Fruit fly (Drosophila melanogaster) whole organism, embryonic: ENCODE data around the gene CG31542.

Experiments
- Aef1 ChIP-seq: fragments of 200-800 bp; sonication (Bioruptor generic); IDR thresholded peaks from 3 replicates; pipeline ENCODE4 v1.3.6; 2022; ENCODE audit warnings: missing biosample characterization, missing genetic modification characterization
- Atf6 ChIP-seq: fragments of 200-800 bp; sonication (Bioruptor generic); IDR thresholded peaks from 2 replicates; pipeline ENCODE4 v1.3.6; 2022; ENCODE audit warnings: missing biosample characterization, missing genetic modification characterization
- CG10147 ChIP-seq: fragments of 200-800 bp; sonication (Bioruptor generic); optimal IDR thresholded peaks from 2 replicates; lab custom pipeline; 2019; ENCODE audit warnings: missing biosample characterization, mild to moderate bottlenecking, missing genetic modification characterization, moderate library complexity
- CG13123 ChIP-seq: fragments of 200-800 bp; sonication (Bioruptor generic); optimal IDR thresholded peaks from 2 replicates; lab custom pipeline; 2016; ENCODE audit warnings: missing biosample characterization, missing genetic modification characterization
- CG17328 ChIP-seq: fragments of 200-800 bp; sonication (Bioruptor generic); IDR thresholded peaks from 2 replicates; pipeline ENCODE4 v1.3.6; 2022; ENCODE audit warnings: missing biosample characterization, missing genetic modification characterization
- CG1792 ChIP-seq: fragments of 200-800 bp; sonication (Bioruptor generic); optimal IDR thresholded peaks from 2 replicates; lab custom pipeline; 2016; ENCODE audit warnings: missing biosample characterization, missing genetic modification characterization
- CG1832 ChIP-seq: fragments of 200-800 bp; sonication (Bioruptor generic); optimal IDR thresholded peaks from 2 replicates; lab custom pipeline; 2017; ENCODE audit warnings: missing biosample characterization, mild to moderate bottlenecking, missing genetic modification characterization, inconsistent platforms
- CG18619 ChIP-seq: fragments of 200-800 bp; sonication (Bioruptor generic); optimal IDR thresholded peaks from 3 replicates; lab custom pipeline; 2017; ENCODE audit warnings: missing biosample characterization, mild to moderate bottlenecking, missing genetic modification characterization
- CG31365 ChIP-seq: fragments of 200-800 bp; sonication (Bioruptor generic); optimal IDR thresholded peaks from 2 replicates; lab custom pipeline; 2018; ENCODE audit warnings: missing biosample characterization, mild to moderate bottlenecking, missing genetic modification characterization
- CG32532 ChIP-seq: fragments of 200-800 bp; sonication (Bioruptor generic); IDR thresholded peaks from 2 replicates; pipeline ENCODE4 v1.3.6; 2022; ENCODE audit warnings: missing biosample characterization, missing genetic modification characterization
- CG32767 ChIP-seq: fragments of 200-800 bp; sonication (Bioruptor generic); IDR thresholded peaks from 2 replicates; pipeline ENCODE4 v1.3.6; 2022; ENCODE audit warnings: missing biosample characterization, missing genetic modification characterization
- CG5180 ChIP-seq: fragments of 200-800 bp; sonication (Bioruptor generic); optimal IDR thresholded peaks from 3 replicates; lab custom pipeline; 2017; ENCODE audit warnings: missing biosample characterization, missing genetic modification characterization, mild to moderate bottlenecking, moderate library complexity, missing genetic modification reagents
- CG6254 ChIP-seq: fragments of 200-800 bp; sonication (Bioruptor generic); optimal IDR thresholded peaks from 3 replicates; lab custom pipeline; 2017; ENCODE audit warnings: mild to moderate bottlenecking, missing biosample characterization, missing genetic modification reagents, missing genetic modification characterization
- CG8388 ChIP-seq: fragments of 200-800 bp; sonication (Bioruptor generic); optimal IDR thresholded peaks from 2 replicates; lab custom pipeline; 2019; ENCODE audit warnings: missing biosample characterization, mild to moderate bottlenecking, missing genetic modification characterization, moderate library complexity
- CG9609 ChIP-seq: fragments of 200-800 bp; sonication (Bioruptor generic); optimal IDR thresholded peaks from 3 replicates; lab custom pipeline; 2016; ENCODE audit warnings: missing biosample characterization, missing genetic modification characterization
- CTCF ChIP-seq: fragments of 200-800 bp; sonication (Bioruptor generic); optimal IDR thresholded peaks from 2 replicates; lab custom pipeline; 2017; ENCODE audit warnings: missing biosample characterization, mild to moderate bottlenecking, missing genetic modification characterization, moderate library complexity
- D19A ChIP-seq: fragments of 200-800 bp; optimal IDR thresholded peaks from 3 replicates; lab custom pipeline; 2019; ENCODE audit warnings: missing biosample characterization, mild to moderate bottlenecking, missing genetic modification characterization, moderate library complexity
- Doc3 ChIP-seq: fragments of 200-800 bp; sonication (Bioruptor generic); IDR thresholded peaks from 3 replicates; pipeline ENCODE4 v1.3.6; 2022; ENCODE audit warnings: missing biosample characterization, missing genetic modification characterization; ENCODE audit not compliant: partially characterized antibody
- Ets65A ChIP-seq: fragments of 200-800 bp; sonication (Bioruptor generic); peaks from one replicate; lab custom pipeline; 2016; ENCODE audit warnings: missing biosample characterization, missing genetic modification characterization
- Fer1 ChIP-seq: fragments of 200-800 bp; sonication (Bioruptor generic); optimal IDR thresholded peaks from 2 replicates; lab custom pipeline; 2017; ENCODE audit warnings: missing biosample characterization, mild to moderate bottlenecking, missing genetic modification characterization
- Fer3 ChIP-seq: fragments of 200-800 bp; sonication (Bioruptor generic); optimal IDR thresholded peaks from 2 replicates; lab custom pipeline; 2018; ENCODE audit warnings: missing biosample characterization, mild to moderate bottlenecking, missing genetic modification characterization, moderate library complexity
- Hr3 ChIP-seq: fragments of 200-800 bp; sonication (Bioruptor generic); optimal IDR thresholded peaks from 3 replicates; lab custom pipeline; 2016; ENCODE audit warnings: missing biosample characterization, missing genetic modification characterization
- Hsf ChIP-seq: fragments of 200-800 bp; sonication (Bioruptor generic); optimal IDR thresholded peaks from 3 replicates; lab custom pipeline; 2016; ENCODE audit warnings: missing biosample characterization, missing genetic modification characterization
- Lim3 ChIP-seq: fragments of 200-800 bp; sonication (Bioruptor generic); IDR thresholded peaks from 2 replicates; pipeline ENCODE4 v1.3.6; 2022; ENCODE audit warnings: missing biosample characterization, missing genetic modification characterization
- MBD-R2 ChIP-seq: fragments of 200-800 bp; sonication (Bioruptor generic); IDR thresholded peaks from 2 replicates; pipeline ENCODE4 v1.3.6; 2022; ENCODE audit warnings: missing biosample characterization, missing genetic modification characterization
- Mad ChIP-seq: fragments of 200-800 bp; sonication (Bioruptor generic); optimal IDR thresholded peaks from 2 replicates; lab custom pipeline; 2016; ENCODE audit warnings: missing biosample characterization, missing genetic modification characterization
- Myb ChIP-seq: fragments of 200-800 bp; sonication (Bioruptor generic); optimal IDR thresholded peaks from 2 replicates; lab custom pipeline; 2016; ENCODE audit warnings: missing biosample characterization, missing genetic modification characterization
- Neu2 ChIP-seq: fragments of 200-800 bp; sonication (Bioruptor generic); optimal IDR thresholded peaks from 3 replicates; lab custom pipeline; 2016; ENCODE audit warnings: missing biosample characterization, missing genetic modification characterization, borderline replicate concordance
- Trl ChIP-seq, 3 experiments: fragments of >200 bp in 2 of 3; fragments of 200-800 bp in 1 of 3; sonication (Bioruptor generic) in 1 of 3; optimal IDR thresholded peaks; 2 replicates in 1 of 3; 3 replicates in 2 of 3; lab custom pipeline; 2016 to 2017; ENCODE audit warnings: missing biosample characterization in 1 of 3, missing genetic modification characterization in 1 of 3
- Xrp1 ChIP-seq: fragments of 200-800 bp; sonication (Bioruptor generic); IDR thresholded peaks from 2 replicates; pipeline ENCODE4 v1.3.6; 2022; ENCODE audit warnings: missing biosample characterization, missing genetic modification characterization
- ac ChIP-seq: fragments of 200-800 bp; sonication (Bioruptor generic); optimal IDR thresholded peaks from 3 replicates; lab custom pipeline; 2017; ENCODE audit warnings: missing biosample characterization, mild to moderate bottlenecking, missing genetic modification characterization
- br ChIP-seq: fragments of >200 bp; optimal IDR thresholded peaks from 2 replicates; lab custom pipeline; 2017
- bsh ChIP-seq, 2 experiments: fragments of 200-800 bp; sonication (Bioruptor generic); optimal IDR thresholded peaks; 2 replicates each; lab custom pipeline; 2017 to 2018; ENCODE audit warnings: mild to moderate bottlenecking in 2 of 2, missing biosample characterization in 2 of 2, missing genetic modification characterization in 2 of 2, moderate library complexity in 1 of 2
- caup ChIP-seq: fragments of 200-800 bp; sonication (Bioruptor generic); optimal IDR thresholded peaks from 3 replicates; lab custom pipeline; 2017; ENCODE audit warnings: missing biosample characterization, mild to moderate bottlenecking, missing genetic modification characterization, moderate library complexity; ENCODE audit not compliant: severe bottlenecking
- crp ChIP-seq, 2 experiments: fragments of 200-800 bp; sonication (Bioruptor generic); optimal IDR thresholded peaks; 2 replicates in 1 of 2; 3 replicates in 1 of 2; lab custom pipeline; 2017; ENCODE audit warnings: missing biosample characterization in 2 of 2, missing genetic modification characterization in 2 of 2, mild to moderate bottlenecking in 1 of 2, moderate library complexity in 1 of 2
- da ChIP-seq: fragments of 200-800 bp; sonication (Bioruptor generic); optimal IDR thresholded peaks from 2 replicates; lab custom pipeline; 2016; ENCODE audit warnings: missing biosample characterization, missing genetic modification characterization
- emc ChIP-seq: fragments of 200-800 bp; sonication (Bioruptor generic); optimal IDR thresholded peaks from 2 replicates; lab custom pipeline; 2016; ENCODE audit warnings: missing biosample characterization, missing genetic modification characterization
- eyg ChIP-seq: fragments of 200-800 bp; sonication (Bioruptor generic); optimal IDR thresholded peaks from 3 replicates; lab custom pipeline; 2016; ENCODE audit warnings: missing biosample characterization, missing genetic modification characterization
- fd102C ChIP-seq: fragments of 200-800 bp; sonication (Bioruptor generic); optimal IDR thresholded peaks from 2 replicates; lab custom pipeline; 2018; ENCODE audit warnings: missing biosample characterization, mild to moderate bottlenecking, missing genetic modification characterization, moderate library complexity
- fd3F ChIP-seq: fragments of 200-800 bp; sonication (Bioruptor generic); optimal IDR thresholded peaks from 2 replicates; lab custom pipeline; 2018; ENCODE audit warnings: missing biosample characterization, mild to moderate bottlenecking, missing genetic modification characterization, moderate library complexity
- grn ChIP-seq: fragments of 200-800 bp; sonication (Bioruptor generic); optimal IDR thresholded peaks from 3 replicates; lab custom pipeline; 2017; ENCODE audit warnings: missing biosample characterization, missing genetic modification characterization
- gro ChIP-seq: fragments of 200-800 bp; sonication (Bioruptor generic); optimal IDR thresholded peaks from 2 replicates; lab custom pipeline; 2016; ENCODE audit warnings: missing biosample characterization, missing genetic modification characterization
- p53 ChIP-seq: fragments of 200-800 bp; sonication (Bioruptor generic); optimal IDR thresholded peaks from 2 replicates; lab custom pipeline; 2016; ENCODE audit warnings: missing biosample characterization, missing genetic modification characterization
- phol ChIP-seq: fragments of 200-800 bp; sonication (Bioruptor generic); optimal IDR thresholded peaks from 3 replicates; lab custom pipeline; 2018; ENCODE audit warnings: missing biosample characterization, mild to moderate bottlenecking, missing genetic modification characterization, moderate library complexity
- pzg ChIP-seq: fragments of 200-800 bp; sonication (Bioruptor generic); optimal IDR thresholded peaks from 3 replicates; lab custom pipeline; 2018; ENCODE audit warnings: missing biosample characterization, mild to moderate bottlenecking, missing genetic modification characterization, moderate library complexity
- ranshi ChIP-seq: fragments of 200-800 bp; sonication (Bioruptor generic); IDR thresholded peaks from 2 replicates; pipeline ENCODE4 v1.3.6; 2022; ENCODE audit warnings: missing biosample characterization, missing genetic modification characterization
- row ChIP-seq: fragments of 200-800 bp; sonication (Bioruptor generic); IDR thresholded peaks from 3 replicates; pipeline ENCODE4 v1.3.6; 2022; ENCODE audit warnings: missing biosample characterization, missing genetic modification characterization
- sd ChIP-seq: fragments of 200-800 bp; sonication (Bioruptor generic); optimal IDR thresholded peaks from 3 replicates; lab custom pipeline; 2018; ENCODE audit warnings: missing biosample characterization, mild to moderate bottlenecking, missing genetic modification characterization, moderate library complexity
- sisA ChIP-seq: fragments of 200-800 bp; sonication (Bioruptor generic); IDR thresholded peaks from 2 replicates; pipeline ENCODE4 v1.3.6; 2022; ENCODE audit warnings: missing biosample characterization, missing genetic modification characterization
- sqz ChIP-seq: fragments of 200-800 bp; sonication (Bioruptor generic); optimal IDR thresholded peaks from 3 replicates; lab custom pipeline; 2018; ENCODE audit warnings: missing biosample characterization, mild to moderate bottlenecking, missing genetic modification characterization
- trh ChIP-seq: fragments of 200-800 bp; sonication (Bioruptor generic); optimal IDR thresholded peaks from 2 replicates; lab custom pipeline; 2016; ENCODE audit warnings: missing biosample characterization, missing genetic modification characterization

The CG31542 gene

dm6 chr3R:5393742-5394391 lies 24.5 kb downstream of the CG31542 start, which contains the start of gene CG1172 (continued):
- TF ChIP-seq eyg (no peak), sqz (no peak), gro (no peak), CG31365 (no peak), bsh (GFP tag; optimal IDR thresholded peaks at IDR 0.05; lab: Kevin White, UChicago) (no peak), CG6254 (no peak), crp (GFP tag; optimal IDR thresholded peaks at IDR 0.05; lab: Kevin White, UChicago) (peak in 1 of 2 experiments; percentile 21), CG32767 (no peak), Atf6 (GFP tag; lab: Robert Waterston, UW) (no peak), Fer1 (GFP tag; lab: Kevin White, UChicago) (no peak), trh (GFP tag; lab: Kevin White, UChicago) (no peak), Hsf (GFP tag; lab: Kevin White, UChicago) (no peak), Ets65A (GFP tag; lab: Kevin White, UChicago) (peak; percentile 77), CG1832 (GFP tag; lab: Kevin White, UChicago) (no peak), D19A (tag; lab: Kevin White, UChicago) (no peak), ac (GFP tag; lab: Kevin White, UChicago) (no peak), CG1792 (GFP tag; lab: Kevin White, UChicago) (no peak), CG13123 (GFP tag; lab: Kevin White, UChicago) (no peak), CG18619 (no peak), Mad (GFP tag; lab: Kevin White, UChicago) (no peak), Neu2 (GFP tag; lab: Kevin White, UChicago) (no peak), Doc3 (peak; percentile 66), CG9609 (GFP tag; lab: Kevin White, UChicago) (no peak), CG8388 (GFP tag; lab: Kevin White, UChicago) (no peak), grn (GFP tag; lab: Kevin White, UChicago) (no peak), da (GFP tag; lab: Kevin White, UChicago) (no peak), CTCF (GFP tag; lab: Kevin White, UChicago) (peak; percentile 7), Fer3 (tag; lab: Kevin White, UChicago) (peak; percentile 33), p53 (GFP tag; lab: Kevin White, UChicago) (no peak), ranshi (no peak), caup (GFP tag; lab: Kevin White, UChicago) (peak; percentile 32), CG5180 (GFP tag; lab: Kevin White, UChicago) (no peak), CG10147 (GFP tag; lab: Kevin White, UChicago) (no peak), row (GFP tag; lab: Robert Waterston, UW) (no peak; the same call in 2 of the 3 replicates), sd (tag; lab: Kevin White, UChicago) (peak; percentile 68), fd102C (GFP tag; lab: Kevin White, UChicago) (no peak), Trl (optimal IDR thresholded peaks at IDR 0.05; lab: Kevin White, UChicago) (no peak), Trl (GFP tag; optimal IDR thresholded peaks at IDR 0.05; lab: Kevin White, UChicago) (no peak), phol (peak; percentile 59), Xrp1 (GFP tag; lab: Robert Waterston, UW) (no peak), CG17328 (no peak), Aef1 (GFP tag; lab: Robert Waterston, UW) (no peak), sisA (GFP tag; lab: Robert Waterston, UW) (no peak), pzg (GFP tag; lab: Kevin White, UChicago) (peak; percentile 88), Hr3 (peak; percentile 43), Myb (GFP tag; lab: Kevin White, UChicago) (peak; percentile 58), br (lab: Kevin White, UChicago) (no peak), MBD-R2 (GFP tag; lab: Robert Waterston, UW) (peak; percentile 59), emc (no peak), fd3F (GFP tag; lab: Kevin White, UChicago) (no peak), CG32532 (GFP tag; lab: Robert Waterston, UW) (no peak), Lim3 (no peak)
